Worm (Caenorhabditis elegans) whole organism, L3 larva: ENCODE results near the gene tps-2.

Experiments
- ceh-16 ChIP-seq: sonication (generic microtip); optimal IDR thresholded peaks from 2 replicates; lab custom pipeline; 2017; ENCODE audit warnings: missing biosample characterization, missing genetic modification characterization
- ceh-28 ChIP-seq: fragments of 150-350 bp; optimal IDR thresholded peaks from 2 replicates; lab custom pipeline; 2014; ENCODE audit warnings: missing biosample characterization, missing genetic modification reagents, missing genetic modification characterization
- ceh-82 ChIP-seq: fragments of 150-350 bp; optimal IDR thresholded peaks from 2 replicates; lab custom pipeline; 2014; ENCODE audit warnings: missing biosample characterization, missing genetic modification characterization
- elt-1 ChIP-seq: fragments of 150-350 bp; optimal IDR thresholded peaks from 2 replicates; lab custom pipeline; 2014; ENCODE audit warnings: missing biosample characterization, missing genetic modification characterization
- elt-2 ChIP-seq: sonication (generic microtip); optimal IDR thresholded peaks from 2 replicates; lab custom pipeline; 2016; ENCODE audit warnings: missing genetic modification reagents, mild to moderate bottlenecking, missing genetic modification characterization, missing compliant biosample characterization
- eor-1 ChIP-seq, 2 experiments: fragments of 150-350 bp; optimal IDR thresholded peaks; 2 replicates each; lab custom pipeline; 2014 to 2018; ENCODE audit warnings: missing biosample characterization in 2 of 2, missing genetic modification characterization in 2 of 2
- nhr-237 ChIP-seq: fragments of 150-350 bp; optimal IDR thresholded peaks from 2 replicates; lab custom pipeline; 2014; ENCODE audit warnings: missing biosample characterization, missing genetic modification characterization
- nhr-77 ChIP-seq: fragments of 150-350 bp; optimal IDR thresholded peaks from 2 replicates; lab custom pipeline; 2014; ENCODE audit warnings: missing biosample characterization, missing genetic modification characterization
- pha-4 ChIP-seq: fragments of 150-350 bp; optimal IDR thresholded peaks from 2 replicates; lab custom pipeline; 2014; ENCODE audit warnings: missing biosample characterization, missing genetic modification reagents, missing genetic modification characterization
- snpc-4 ChIP-seq: fragments of 150-350 bp; optimal IDR thresholded peaks from 2 replicates; lab custom pipeline; 2014; ENCODE audit warnings: missing biosample characterization, missing genetic modification characterization
- zag-1 ChIP-seq: fragments of 150-350 bp; optimal IDR thresholded peaks from 2 replicates; lab custom pipeline; 2014; ENCODE audit warnings: missing biosample characterization, missing genetic modification characterization

DNA sequence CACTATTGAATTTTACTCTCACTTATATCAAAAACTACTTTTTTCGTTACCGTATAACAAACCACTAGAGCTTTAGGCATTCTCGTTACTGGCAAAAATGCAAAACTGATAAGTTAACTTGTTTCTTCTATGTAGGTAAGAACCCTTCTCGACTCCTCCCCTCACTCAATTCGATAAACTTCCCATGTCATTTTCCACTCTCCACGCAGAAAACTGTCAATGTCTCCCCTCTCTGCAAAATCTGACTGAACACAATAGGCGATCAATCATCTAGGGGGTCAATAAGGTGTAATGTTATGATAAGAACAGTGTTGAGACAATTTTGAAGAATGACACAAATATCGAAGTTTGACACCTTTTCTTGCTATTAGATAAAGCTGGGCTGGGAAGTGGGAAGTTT is 18.1 kb downstream of the tps-2 start:
- TF ChIP-seq snpc-4 (tag; lab: Kevin White, UChicago) (no peak), nhr-237 (tag; lab: Kevin White, UChicago) (no peak), ceh-16 (no peak), elt-1 (no peak), nhr-77 (tag; lab: Kevin White, UChicago) (no peak), eor-1 (tag; optimal IDR thresholded peaks at IDR 0.05; lab: Kevin White, UChicago) (no peak), ceh-28 (tag; lab: Kevin White, UChicago) (no peak), elt-2 (tag; lab: Kevin White, UChicago) (no peak), ceh-82 (tag; lab: Kevin White, UChicago) (no peak), pha-4 (no peak), zag-1 (no peak)
